Fruit fly (Drosophila melanogaster): ENCODE measurements around the gene CG10863.

The CG10863 gene

dm6 chr3L:3928205-3928942 is 13.9 kb downstream of the CG10863 start (continued):
- TF ChIP-seq Met (GFP tag; optimal IDR thresholded peaks at IDR 0.05) (peak; percentile 93), dac (GFP tag; optimal IDR thresholded peaks at IDR 0.05) (no peak), Sox14 (GFP tag; optimal IDR thresholded peaks at IDR 0.05) (peak; percentile 90), Ets96B (tag; optimal IDR thresholded peaks at IDR 0.05) (peak; percentile 55), CG3032 (tag; optimal IDR thresholded peaks at IDR 0.05) (no peak), Eip75B (GFP tag; optimal IDR thresholded peaks at IDR 0.05) (peak; percentile 74), salr (GFP tag; optimal IDR thresholded peaks at IDR 0.05) (peak; percentile 51 to 62), lz (GFP tag; optimal IDR thresholded peaks at IDR 0.05) (peak; percentile 85), CG16779 (tag; optimal IDR thresholded peaks at IDR 0.05) (peak; percentile 16), Sox15 (GFP tag; optimal IDR thresholded peaks at IDR 0.05) (peak; percentile 86), CG1621 (tag; optimal IDR thresholded peaks at IDR 0.05) (peak; percentile 57), CG3919 (GFP tag; optimal IDR thresholded peaks at IDR 0.05) (peak; percentile 80), Smox (GFP tag; optimal IDR thresholded peaks at IDR 0.05) (peak; percentile 90), CG9139 (GFP tag; optimal IDR thresholded peaks at IDR 0.05) (no peak), ss (GFP tag; optimal IDR thresholded peaks at IDR 0.05) (peak in 1 of 2 experiments; percentile 35), fkh (GFP tag; optimal IDR thresholded peaks at IDR 0.05) (peak; percentile 55), Hr38 (GFP tag; optimal IDR thresholded peaks at IDR 0.05) (no peak), Blimp-1 (GFP tag; optimal IDR thresholded peaks at IDR 0.05) (peak; percentile 63), spab (GFP tag; optimal IDR thresholded peaks at IDR 0.05) (peak; percentile 27), CG6163 (GFP tag; IDR thresholded peaks at IDR 0.05) (peak; percentile 90), Gug (GFP tag; IDR thresholded peaks at IDR 0.05) (peak; percentile 70), CG6854 (GFP tag; optimal IDR thresholded peaks at IDR 0.05) (no peak), CG8319 (GFP tag; optimal IDR thresholded peaks at IDR 0.05) (peak; percentile 71), Lpt (GFP tag; optimal IDR thresholded peaks at IDR 0.05) (peak; percentile 53), fd59A (GFP tag; optimal IDR thresholded peaks at IDR 0.05) (peak; percentile 73), CG6276 (GFP tag; optimal IDR thresholded peaks at IDR 0.05) (peak; percentile 53)

dm6 chr3L:3927462-3927861 is 14.8 kb downstream of the CG10863 start:
- no peak for TF ChIP-seq CG3032 (tag; optimal IDR thresholded peaks at IDR 0.05)
- TF ChIP-seq CG31627 (GFP tag; optimal IDR thresholded peaks at IDR 0.05) = no peak
- TF ChIP-seq Ets96B (tag; optimal IDR thresholded peaks at IDR 0.05) = no peak
- TF ChIP-seq spab (GFP tag; optimal IDR thresholded peaks at IDR 0.05) = no peak
- TF ChIP-seq esn (GFP tag; optimal IDR thresholded peaks at IDR 0.05) = no peak
- no peak for TF ChIP-seq Hr38 (GFP tag; optimal IDR thresholded peaks at IDR 0.05)
- TF ChIP-seq cyc (GFP tag; optimal IDR thresholded peaks at IDR 0.05) = no peak
- TF ChIP-seq ss (GFP tag; optimal IDR thresholded peaks at IDR 0.05) = no peak
- TF ChIP-seq Eip78C (GFP tag) = no peak
- TF ChIP-seq CG8632 (GFP tag; optimal IDR thresholded peaks at IDR 0.05) = no peak
- TF ChIP-seq eg (GFP tag; IDR thresholded peaks at IDR 0.05) = no peak
- TF ChIP-seq Sox102F (GFP tag; optimal IDR thresholded peaks at IDR 0.05) = no peak
- no peak for TF ChIP-seq Sox14 (GFP tag; optimal IDR thresholded peaks at IDR 0.05)
- TF ChIP-seq CG6792 (GFP tag; optimal IDR thresholded peaks at IDR 0.05) = no peak
- no peak for TF ChIP-seq Eip75B (GFP tag; optimal IDR thresholded peaks at IDR 0.05)
- no peak for TF ChIP-seq CG11294 (GFP tag; IDR thresholded peaks at IDR 0.05)
- no peak for TF ChIP-seq CG8319 (GFP tag; optimal IDR thresholded peaks at IDR 0.05)
- no peak for TF ChIP-seq fd59A (GFP tag; optimal IDR thresholded peaks at IDR 0.05)
- TF ChIP-seq pdm3 (GFP tag; optimal IDR thresholded peaks at IDR 0.05) = no peak

- TF ChIP-seq vri (GFP tag; optimal IDR thresholded peaks at IDR 0.05) = peak; percentile 96
- no peak for TF ChIP-seq Ets21C (GFP tag; optimal IDR thresholded peaks at IDR 0.05)
- TF ChIP-seq Eip78C (GFP tag) = peak; percentile 30
These were observed 16.0 kb downstream of the CG10863 start for dm6 chr3L:3926191-3926765.

All from whole organism, prepupa.